Fruit fly (Drosophila melanogaster) whole organism, wandering third instar larva: ENCODE measurements around the gene TBC1D23.

ENCODE experiments used
- Dfd ChIP-seq: fragments of >200 bp; optimal IDR thresholded peaks from 2 replicates; lab custom pipeline; 2017; ENCODE audit warnings: missing biosample characterization, missing genetic modification characterization
- Dif ChIP-seq: fragments of 200-275, 200-300 bp; sonication (Bioruptor generic); optimal IDR thresholded peaks from 2 replicates; lab custom pipeline; 2018; ENCODE audit warnings: missing biosample characterization, missing genetic modification characterization; ENCODE audit not compliant: partially characterized antibody
- HLH106 ChIP-seq: fragments of 200-800 bp; optimal IDR thresholded peaks from 3 replicates; lab custom pipeline; 2019; ENCODE audit warnings: missing biosample characterization, mild to moderate bottlenecking, missing genetic modification characterization, moderate library complexity
- Hr78 ChIP-seq: fragments of >200 bp; optimal IDR thresholded peaks from 2 replicates; lab custom pipeline; 2017; ENCODE audit warnings: missing biosample characterization, missing genetic modification characterization
- Rel ChIP-seq, 2 experiments: fragments of 200-800 bp; sonication (Bioruptor generic) in 1 of 2; optimal IDR thresholded peaks; 2 replicates in 1 of 2; 3 replicates in 1 of 2; lab custom pipeline; 2016 to 2019; ENCODE audit warnings: mild to moderate bottlenecking in 2 of 2, missing biosample characterization in 2 of 2, missing genetic modification characterization in 2 of 2, moderate library complexity in 1 of 2
- dl ChIP-seq, 2 experiments: fragments of 175-275, 200-275 bp in 1 of 2; fragments of 200-275 bp in 1 of 2; sonication (Bioruptor generic); optimal IDR thresholded peaks; lab custom pipeline; 2018; ENCODE audit warnings: mild to moderate bottlenecking in 2 of 2, missing biosample characterization in 2 of 2, missing genetic modification characterization in 2 of 2, moderate library complexity in 2 of 2; ENCODE audit not compliant: partially characterized antibody in 2 of 2, insufficient read depth in 1 of 2
- foxo ChIP-seq, 2 experiments: fragments of 200-800 bp; sonication (Bioruptor generic); optimal IDR thresholded peaks; 2 replicates in 1 of 2; 3 replicates in 1 of 2; lab custom pipeline; 2016 to 2017; ENCODE audit warnings: missing biosample characterization in 2 of 2, missing genetic modification characterization in 2 of 2
- pan ChIP-seq: fragments of >200 bp; optimal IDR thresholded peaks from 2 replicates; lab custom pipeline; 2017
- usp ChIP-seq: fragments of >200 bp; optimal IDR thresholded peaks from 2 replicates; lab custom pipeline; 2017; ENCODE audit warnings: missing biosample characterization, missing genetic modification characterization

dm6 chr2L:1156592-1157249 lies 27.6 kb downstream of the TBC1D23 start:
- TF ChIP-seq Dfd (GFP tag; lab: Kevin White, UChicago) = no peak
- no peak for TF ChIP-seq Rel (GFP tag; optimal IDR thresholded peaks at IDR 0.05; lab: Kevin White, UChicago)
- TF ChIP-seq Rel (tag; optimal IDR thresholded peaks at IDR 0.05; lab: Kevin White, UChicago) = no peak
- TF ChIP-seq Hr78 = no peak
- no peak for TF ChIP-seq pan
- TF ChIP-seq HLH106 (tag; lab: Kevin White, UChicago) = no peak
- TF ChIP-seq Dif (GFP tag; lab: Kevin White, UChicago) = no peak
- no peak for TF ChIP-seq usp
- no peak for TF ChIP-seq foxo (GFP tag; optimal IDR thresholded peaks at IDR 0.05; lab: Kevin White, UChicago)
- no peak for TF ChIP-seq dl (GFP tag; optimal IDR thresholded peaks at IDR 0.05; lab: Kevin White, UChicago; ENCODE audit: insufficient read depth in 1 of 2, partially characterized antibody in 2 of 2)
